Worm (Caenorhabditis elegans) whole organism, young adult: ENCODE data around the gene let-721.
A peak's percentile ranks its signal among the peaks of the same experiment; 100 is the strongest.

Source experiments
- F55B11.4 ChIP-seq: sonication (generic microtip); optimal IDR thresholded peaks from 2 replicates; lab custom pipeline; 2016; ENCODE audit warnings: missing compliant biosample characterization, missing genetic modification characterization, borderline replicate concordance; ENCODE audit not compliant: insufficient read depth
- F57C9.4 ChIP-seq: sonication (generic microtip); optimal IDR thresholded peaks from 2 replicates; lab custom pipeline; 2017; ENCODE audit warnings: mild to moderate bottlenecking, missing genetic modification characterization, missing compliant biosample characterization
- T26A5.8 ChIP-seq: sonication (generic microtip); optimal IDR thresholded peaks from 2 replicates; lab custom pipeline; 2016; ENCODE audit warnings: missing genetic modification characterization, missing compliant biosample characterization
- ama-1 ChIP-seq, 3 experiments: fragments of 150-350 bp in 1 of 3; sonication (generic microtip) in 2 of 3; optimal IDR thresholded peaks; 2 replicates each; lab custom pipeline; 2014 to 2018; ENCODE audit warnings: missing biosample characterization in 2 of 3, missing genetic modification characterization in 2 of 3, missing genetic modification reagents in 2 of 3
- attf-6 ChIP-seq: fragments of 200-800 bp; sonication (Bioruptor generic); IDR thresholded peaks from 2 replicates; pipeline ENCODE4 v1.3.6; 2022; ENCODE audit warnings: missing genetic modification reagents, missing genetic modification characterization, missing compliant biosample characterization
- cebp-1 ChIP-seq, 2 experiments: fragments of 200-800 bp in 1 of 2; sonication (Bioruptor generic) in 1 of 2; sonication (generic microtip) in 1 of 2; IDR thresholded peaks in 1 of 2; optimal IDR thresholded peaks in 1 of 2; 2 replicates each; pipeline versions ENCODE4 v1.3.6 to Lab custom; 2017 to 2022; ENCODE audit warnings: missing compliant biosample characterization in 2 of 2, missing genetic modification characterization in 2 of 2, mild to moderate bottlenecking in 1 of 2, missing genetic modification reagents in 1 of 2, moderate library complexity in 1 of 2
- rec-8 ChIP-seq, 2 experiments: sonication (generic microtip); optimal IDR thresholded peaks; 2 replicates each; lab custom pipeline; 2016; ENCODE audit warnings: mild to moderate bottlenecking in 2 of 2, missing genetic modification characterization in 2 of 2, missing genetic modification reagents in 2 of 2, missing genotype in 2 of 2, missing biosample characterization in 1 of 2, missing compliant biosample characterization in 1 of 2, moderate library complexity in 1 of 2
- snpc-4 ChIP-seq, 5 experiments: fragments of 150-350 bp in 1 of 5; sonication (generic microtip) in 4 of 5; optimal IDR thresholded peaks; 2 replicates each; lab custom pipeline; 2014 to 2018; ENCODE audit warnings: missing genetic modification characterization in 5 of 5, missing biosample characterization in 3 of 5, antibody characterized with exemption in 2 of 5, mild to moderate bottlenecking in 2 of 5, missing compliant biosample characterization in 2 of 5, missing genotype in 2 of 5, moderate library complexity in 2 of 5, missing genetic modification reagents in 1 of 5
- tbp1 ChIP-seq: fragments of 200-800 bp; sonication (Bioruptor generic); optimal IDR thresholded peaks from 2 replicates; lab custom pipeline; 2018; ENCODE audit warnings: mild to moderate bottlenecking, missing genetic modification characterization, missing compliant biosample characterization
- unc-62 ChIP-seq: fragments of 150-350 bp; optimal IDR thresholded peaks from 2 replicates; lab custom pipeline; 2014; ENCODE audit warnings: missing biosample characterization, missing genetic modification reagents, missing genetic modification characterization

ce11 chrIII:6447521-6447920 is 814 bp upstream of the let-721 start:
- TF ChIP-seq snpc-4 (GFP tag; optimal IDR thresholded peaks at IDR 0.05; lab: Kevin White, UChicago) (no peak), snpc-4 (tag; optimal IDR thresholded peaks at IDR 0.05; lab: Kevin White, UChicago) (no peak), unc-62 (GFP tag; lab: Kevin White, UChicago) (no peak), F57C9.4 (tag; lab: Kevin White, UChicago) (no peak), cebp-1 (GFP tag; IDR thresholded peaks at IDR 0.05; lab: Robert Waterston, UW) (no peak), cebp-1 (tag; optimal IDR thresholded peaks at IDR 0.05; lab: Kevin White, UChicago) (peak; percentile 58), rec-8 (tag; optimal IDR thresholded peaks at IDR 0.05; lab: Kevin White, UChicago) (no peak), T26A5.8 (tag; lab: Kevin White, UChicago) (no peak), attf-6 (GFP tag; lab: Robert Waterston, UW) (no peak), tbp1 (no peak), F55B11.4 (tag; lab: Kevin White, UChicago) (no peak), ama-1 (optimal IDR thresholded peaks at IDR 0.05; lab: Kevin White, UChicago) (no peak), ama-1 (GFP tag; optimal IDR thresholded peaks at IDR 0.05; lab: Kevin White, UChicago) (no peak)
